Fruit fly (Drosophila melanogaster) whole organism, pupa: ENCODE data around the gene VhaAC39-2.

Experiments
- CG10348 ChIP-seq: fragments of 200-800 bp; sonication (Bioruptor generic); IDR thresholded peaks from 2 replicates; pipeline ENCODE4 v1.3.6; 2022; ENCODE audit warnings: missing biosample characterization, missing genetic modification characterization
- CG12605 ChIP-seq: fragments of 200-800 bp; sonication (Bioruptor generic); IDR thresholded peaks from 2 replicates; pipeline ENCODE4 v1.3.6; 2022; ENCODE audit warnings: missing biosample characterization, missing genetic modification characterization
- CG13204 ChIP-seq: fragments of 200-800 bp; sonication (Bioruptor generic); optimal IDR thresholded peaks from 2 replicates; lab custom pipeline; 2018; ENCODE audit warnings: missing biosample characterization, mild to moderate bottlenecking, missing genetic modification characterization, moderate library complexity
- CG14655 ChIP-seq: fragments of 200-800 bp; sonication (Bioruptor generic); optimal IDR thresholded peaks from 3 replicates; lab custom pipeline; 2017; ENCODE audit warnings: mild to moderate bottlenecking, missing biosample characterization, missing genetic modification reagents, missing genetic modification characterization
- CG15710 ChIP-seq: fragments of 200-800 bp; sonication (Bioruptor generic); optimal IDR thresholded peaks from 2 replicates; lab custom pipeline; 2018; ENCODE audit warnings: missing biosample characterization, mild to moderate bottlenecking, missing genetic modification characterization, moderate library complexity
- CG17806 ChIP-seq: fragments of 200-800 bp; sonication (Bioruptor generic); optimal IDR thresholded peaks from 2 replicates; lab custom pipeline; 2018; ENCODE audit warnings: missing biosample characterization, mild to moderate bottlenecking, missing genetic modification characterization, moderate library complexity
- CG32121 ChIP-seq: fragments of 200-800 bp; sonication (Bioruptor generic); IDR thresholded peaks from 2 replicates; pipeline ENCODE4 v1.3.6; 2022; ENCODE audit warnings: missing biosample characterization, missing genetic modification characterization
- CG34367 ChIP-seq: fragments of 200-800 bp; sonication (Bioruptor generic); optimal IDR thresholded peaks from 2 replicates; lab custom pipeline; 2018; ENCODE audit warnings: missing biosample characterization, mild to moderate bottlenecking, missing genetic modification characterization
- CG4496 ChIP-seq: fragments of 200-800 bp; sonication (Bioruptor generic); IDR thresholded peaks from 3 replicates; pipeline ENCODE4 v1.3.6; 2022; ENCODE audit warnings: missing biosample characterization, missing genetic modification characterization
- CG8159 ChIP-seq: fragments of 200-800 bp; sonication (Bioruptor generic); optimal IDR thresholded peaks from 3 replicates; lab custom pipeline; 2018; ENCODE audit warnings: missing biosample characterization, mild to moderate bottlenecking, missing genetic modification characterization, moderate library complexity
- CG8301 ChIP-seq: fragments of 200-800 bp; sonication (Bioruptor generic); optimal IDR thresholded peaks from 2 replicates; lab custom pipeline; 2018; ENCODE audit warnings: missing biosample characterization, mild to moderate bottlenecking, missing genetic modification characterization
- CG9948 ChIP-seq: fragments of 200-800 bp; sonication (Bioruptor generic); optimal IDR thresholded peaks from 2 replicates; lab custom pipeline; 2018; ENCODE audit warnings: missing biosample characterization, mild to moderate bottlenecking, missing genetic modification characterization, moderate library complexity
- D1 ChIP-seq: fragments of 200-800 bp; sonication (Bioruptor generic); optimal IDR thresholded peaks from 2 replicates; lab custom pipeline; 2018; ENCODE audit warnings: missing biosample characterization, mild to moderate bottlenecking, missing genetic modification characterization, moderate library complexity
- EcR ChIP-seq: fragments of 200-800 bp; sonication (Bioruptor generic); optimal IDR thresholded peaks from 3 replicates; lab custom pipeline; 2019; ENCODE audit warnings: missing biosample characterization, missing genetic modification characterization, mild to moderate bottlenecking, moderate library complexity, missing genetic modification reagents
- Ets98B ChIP-seq: fragments of 200-800 bp; sonication (Bioruptor generic); IDR thresholded peaks from 2 replicates; pipeline ENCODE4 v1.3.6; 2022; ENCODE audit warnings: missing biosample characterization, missing genetic modification characterization
- Pif1A ChIP-seq: fragments of 200-800 bp; sonication (Bioruptor generic); optimal IDR thresholded peaks from 3 replicates; lab custom pipeline; 2016; ENCODE audit warnings: missing biosample characterization, missing genetic modification characterization
- Pif1B ChIP-seq: fragments of 200-800 bp; sonication (Bioruptor generic); optimal IDR thresholded peaks from 3 replicates; lab custom pipeline; 2016; ENCODE audit warnings: missing biosample characterization, missing genetic modification characterization
- Snoo ChIP-seq: fragments of 200-800 bp; sonication (Bioruptor generic); optimal IDR thresholded peaks from 3 replicates; lab custom pipeline; 2017; ENCODE audit warnings: missing biosample characterization, mild to moderate bottlenecking, missing genetic modification characterization, inconsistent platforms
- fd96Ca ChIP-seq: fragments of 200-800 bp; sonication (Bioruptor generic); IDR thresholded peaks from 3 replicates; pipeline ENCODE4 v1.3.6; 2022; ENCODE audit warnings: missing biosample characterization, missing genetic modification characterization
- gl ChIP-seq: fragments of 200-800 bp; sonication (Bioruptor generic); optimal IDR thresholded peaks from 2 replicates; lab custom pipeline; 2018; ENCODE audit warnings: missing biosample characterization, mild to moderate bottlenecking, missing genetic modification characterization
- rn ChIP-seq: fragments of 200-800 bp; sonication (Bioruptor generic); IDR thresholded peaks from 2 replicates; pipeline ENCODE4 v1.3.6; 2022; ENCODE audit warnings: missing biosample characterization, missing genetic modification characterization

VhaAC39-2 gene

DNA sequence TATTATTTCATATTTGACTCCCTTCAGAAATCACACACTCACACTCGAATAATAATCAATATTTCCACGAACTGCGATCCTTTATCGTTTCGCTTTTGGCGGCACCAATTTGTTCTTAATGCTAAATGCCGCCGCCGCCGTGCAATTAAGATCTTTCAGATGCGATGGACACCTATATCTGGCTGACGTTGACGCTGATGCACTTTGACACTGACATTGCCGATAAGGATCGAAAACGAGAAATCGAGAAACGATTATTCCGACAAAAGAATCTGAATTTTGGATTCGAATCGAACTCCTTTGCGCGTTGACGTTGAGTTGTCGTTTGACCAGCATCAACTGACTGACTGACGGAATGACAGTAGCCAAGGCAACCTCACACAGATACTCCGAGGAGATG, 33.9 kb upstream of the VhaAC39-2 start:
- TF ChIP-seq CG34367, result no peak
- no peak for TF ChIP-seq CG10348
- TF ChIP-seq, all 21 proteins: peak for 0

- TF ChIP-seq CG10348 (no peak), Snoo (tag; lab: Kevin White, UChicago) (peak; percentile 44), CG14655 (GFP tag; lab: Kevin White, UChicago) (no peak), CG8301 (tag; lab: Kevin White, UChicago) (peak; percentile 8), CG12605 (GFP tag; lab: Robert Waterston, UW) (no peak), D1 (tag; lab: Kevin White, UChicago) (no peak), CG9948 (tag; lab: Kevin White, UChicago) (peak; percentile 2), CG15710 (no peak), CG13204 (peak; percentile 3), CG4496 (GFP tag; lab: Robert Waterston, UW) (peak; percentile 39; the same call in 1 of the 3 replicates), CG8159 (tag; lab: Kevin White, UChicago) (peak; percentile 48), rn (GFP tag; lab: Robert Waterston, UW) (no peak), CG17806 (tag; lab: Kevin White, UChicago) (peak; percentile 34), CG32121 (GFP tag; lab: Robert Waterston, UW) (no peak; the same call in 1 of the 2 replicates), Pif1A (GFP tag; lab: Kevin White, UChicago) (peak; percentile 46), gl (no peak), Ets98B (GFP tag; lab: Robert Waterston, UW) (peak; percentile 50; the same call in 1 of the 2 replicates), fd96Ca (GFP tag; lab: Robert Waterston, UW) (no peak), EcR (GFP tag; lab: Kevin White, UChicago) (no peak), Pif1B (GFP tag; lab: Kevin White, UChicago) (peak; percentile 4), CG34367 (no peak)
- TF ChIP-seq, all 21 proteins: peak for 10
These were observed 32.1 kb upstream of the VhaAC39-2 start for dm6 chr3R:23191108-23191771.

dm6 chr3R:23189958-23190900, 31.1 kb upstream of the VhaAC39-2 start:
- TF ChIP-seq gl (peak; percentile 57), EcR (GFP tag; lab: Kevin White, UChicago) (peak; percentile 73), CG8159 (tag; lab: Kevin White, UChicago) (peak; percentile 88), fd96Ca (GFP tag; lab: Robert Waterston, UW) (peak; percentile 79; the same call in 1 of the 3 replicates), CG12605 (GFP tag; lab: Robert Waterston, UW) (peak; percentile 79), CG8301 (tag; lab: Kevin White, UChicago) (peak; percentile 73), CG32121 (GFP tag; lab: Robert Waterston, UW) (peak; percentile 75), CG13204 (peak; percentile 40), CG17806 (tag; lab: Kevin White, UChicago) (peak; percentile 81), Ets98B (GFP tag; lab: Robert Waterston, UW) (peak; percentile 77), Pif1B (GFP tag; lab: Kevin White, UChicago) (peak; percentile 82), Pif1A (GFP tag; lab: Kevin White, UChicago) (peak; percentile 86), CG4496 (GFP tag; lab: Robert Waterston, UW) (peak; percentile 87), CG10348 (no peak), CG15710 (peak; percentile 83), rn (GFP tag; lab: Robert Waterston, UW) (0 out of 2 replicates have a peak, but pooled peaks have one; percentile 32), CG14655 (GFP tag; lab: Kevin White, UChicago) (peak; percentile 68), D1 (tag; lab: Kevin White, UChicago) (no peak), CG34367 (peak; percentile 78), CG9948 (tag; lab: Kevin White, UChicago) (peak; percentile 77), Snoo (tag; lab: Kevin White, UChicago) (peak; percentile 81)

DNA sequence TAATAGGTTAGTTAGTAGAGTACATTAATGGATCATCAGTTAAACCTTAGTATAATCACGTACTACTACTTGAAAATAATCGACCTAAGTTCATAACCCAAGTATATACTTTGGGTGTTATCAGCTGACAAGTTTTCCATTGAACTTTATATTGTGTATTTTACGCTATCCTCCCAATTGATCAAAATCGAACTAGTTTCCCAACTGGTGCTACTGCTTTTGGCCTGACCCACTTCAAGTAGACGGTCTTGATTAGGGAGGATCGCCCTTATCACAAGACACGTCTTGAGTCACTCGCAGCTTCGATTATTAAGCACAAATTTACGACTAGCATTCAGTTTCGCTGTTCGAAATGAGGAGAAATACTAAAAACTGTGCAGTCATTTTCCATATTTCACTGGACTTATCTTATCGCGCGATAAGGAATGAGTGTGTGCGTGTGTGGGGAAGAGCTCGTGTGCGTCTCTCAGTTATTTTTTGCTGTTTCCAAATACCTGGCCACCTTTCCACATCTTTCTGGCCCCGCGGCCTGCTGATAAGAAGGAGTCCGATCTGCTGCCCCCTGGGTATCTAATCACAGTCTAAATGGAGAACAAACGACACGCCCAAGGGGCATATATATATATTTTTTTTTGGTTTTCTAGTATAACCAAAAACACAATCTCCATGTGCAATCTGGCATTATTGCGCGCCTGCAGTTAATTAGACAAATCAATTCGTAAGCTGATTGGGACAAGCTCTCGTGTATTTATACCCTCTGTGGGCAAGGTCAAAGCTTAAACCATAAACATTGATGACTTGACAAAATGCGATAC, 30.2 kb upstream of the VhaAC39-2 start:
- TF ChIP-seq CG10348 (no peak), CG15710 (no peak), CG12605 (GFP tag; lab: Robert Waterston, UW) (no peak), CG4496 (GFP tag; lab: Robert Waterston, UW) (no peak), CG8159 (tag; lab: Kevin White, UChicago) (no peak), EcR (GFP tag; lab: Kevin White, UChicago) (no peak), rn (GFP tag; lab: Robert Waterston, UW) (no peak), Ets98B (GFP tag; lab: Robert Waterston, UW) (no peak), Pif1B (GFP tag; lab: Kevin White, UChicago) (no peak), CG13204 (no peak), CG9948 (tag; lab: Kevin White, UChicago) (no peak), CG17806 (tag; lab: Kevin White, UChicago) (no peak), Snoo (tag; lab: Kevin White, UChicago) (no peak)
